Worm (Caenorhabditis elegans) whole organism, L3 larva: Measurements from ENCODE around the gene F14D7.2.

Experiments
- R02D3.7 ChIP-seq: fragments of 150-350 bp; optimal IDR thresholded peaks from 2 replicates; lab custom pipeline; 2014; ENCODE audit warnings: missing biosample characterization, missing genetic modification characterization
- nhr-237 ChIP-seq: fragments of 150-350 bp; optimal IDR thresholded peaks from 2 replicates; lab custom pipeline; 2014; ENCODE audit warnings: missing biosample characterization, missing genetic modification characterization
- nhr-28 ChIP-seq: fragments of 150-350 bp; optimal IDR thresholded peaks from 2 replicates; lab custom pipeline; 2014; ENCODE audit warnings: missing biosample characterization, missing genetic modification characterization
- nhr-77 ChIP-seq: fragments of 150-350 bp; optimal IDR thresholded peaks from 2 replicates; lab custom pipeline; 2014; ENCODE audit warnings: missing biosample characterization, missing genetic modification characterization

DNA sequence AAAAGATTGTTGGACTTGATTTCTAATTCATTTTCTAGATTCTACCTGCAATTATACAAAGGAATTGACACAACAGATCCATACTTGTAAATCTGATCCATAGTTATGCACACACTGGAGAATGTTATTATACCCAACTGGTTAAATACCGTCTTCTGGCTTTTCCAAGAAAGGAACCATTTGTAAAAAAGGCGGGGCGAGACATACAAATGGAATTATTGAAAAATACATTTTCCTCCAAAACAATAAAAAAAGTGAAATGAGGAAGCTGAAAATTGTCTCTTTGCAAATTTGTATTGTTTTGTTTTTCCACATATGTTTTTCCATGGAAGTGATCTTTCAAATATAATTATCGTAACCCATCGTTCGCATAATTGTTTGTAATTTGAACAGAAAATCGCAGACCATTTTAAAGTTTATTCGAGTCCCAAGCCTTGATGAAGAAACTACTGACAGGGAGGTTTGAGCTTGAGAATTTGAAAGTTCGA, 11.3 kb downstream of the F14D7.2 start, which contains the start of the genes srt-74 and F40G12.9:
- TF ChIP-seq R02D3.7 (no peak), nhr-77 (no peak), nhr-237 (tag; lab: Kevin White, UChicago) (no peak), nhr-28 (tag; lab: Kevin White, UChicago) (no peak)
